Fruit fly (Drosophila melanogaster) whole organism, embryonic: Measurements from ENCODE around the gene Psn.

Source experiments
- Ada2b ChIP-seq: fragments of 200-800 bp; sonication (Bioruptor generic); IDR thresholded peaks from 2 replicates; pipeline ENCODE4 v1.3.6; 2022; ENCODE audit warnings: missing biosample characterization, missing genetic modification characterization
- Bgb ChIP-seq: fragments of 200-800 bp; sonication (Bioruptor generic); IDR thresholded peaks from 2 replicates; pipeline ENCODE4 v1.3.6; 2022; ENCODE audit warnings: missing biosample characterization, missing genetic modification characterization; ENCODE audit not compliant: partially characterized antibody
- CG10147 ChIP-seq: fragments of 200-800 bp; sonication (Bioruptor generic); optimal IDR thresholded peaks from 2 replicates; lab custom pipeline; 2019; ENCODE audit warnings: missing biosample characterization, mild to moderate bottlenecking, missing genetic modification characterization, moderate library complexity
- CG10209 ChIP-seq: fragments of 200-800 bp; sonication (Bioruptor generic); optimal IDR thresholded peaks from 3 replicates; lab custom pipeline; 2017; ENCODE audit warnings: missing biosample characterization, mild to moderate bottlenecking, missing genetic modification characterization, missing genetic modification reagents
- CG10321 ChIP-seq: fragments of 200-800 bp; sonication (Bioruptor generic); IDR thresholded peaks from 2 replicates; pipeline ENCODE4 v1.3.6; 2022; ENCODE audit warnings: missing biosample characterization, missing genetic modification characterization
- CG10543 ChIP-seq: fragments of 200-800 bp; sonication (Bioruptor generic); optimal IDR thresholded peaks from 3 replicates; lab custom pipeline; 2017; ENCODE audit warnings: missing biosample characterization, mild to moderate bottlenecking, missing genetic modification characterization, moderate library complexity
- CG10654 ChIP-seq: fragments of 200-800 bp; sonication (Bioruptor generic); optimal IDR thresholded peaks from 2 replicates; lab custom pipeline; 2016; ENCODE audit warnings: missing biosample characterization, missing genetic modification characterization
- CG11696 ChIP-seq: fragments of 200-800 bp; sonication (Bioruptor generic); IDR thresholded peaks from 2 replicates; pipeline ENCODE4 v1.3.6; 2022; ENCODE audit warnings: missing biosample characterization, missing genetic modification characterization
- CG12299 ChIP-seq: fragments of 200-800 bp; sonication (Bioruptor generic); optimal IDR thresholded peaks from 2 replicates; lab custom pipeline; 2018; ENCODE audit warnings: missing biosample characterization, mild to moderate bottlenecking, missing genetic modification characterization
- CG12391 ChIP-seq: fragments of 200-800 bp; sonication (Bioruptor generic); optimal IDR thresholded peaks from 3 replicates; lab custom pipeline; 2018; ENCODE audit warnings: missing biosample characterization, mild to moderate bottlenecking, missing genetic modification characterization, moderate library complexity
- CG13775 ChIP-seq: fragments of 200-800 bp; sonication (Bioruptor generic); optimal IDR thresholded peaks from 3 replicates; lab custom pipeline; 2017; ENCODE audit warnings: missing biosample characterization, mild to moderate bottlenecking, missing genetic modification characterization
- CG13894 ChIP-seq: fragments of 200-800 bp; sonication (Bioruptor generic); optimal IDR thresholded peaks from 3 replicates; lab custom pipeline; 2018; ENCODE audit warnings: missing biosample characterization, mild to moderate bottlenecking, missing genetic modification characterization, moderate library complexity
- CG15601 ChIP-seq: fragments of 200-800 bp; sonication (Bioruptor generic); optimal IDR thresholded peaks from 3 replicates; lab custom pipeline; 2019; ENCODE audit warnings: missing biosample characterization, mild to moderate bottlenecking, missing genetic modification characterization, moderate library complexity
- CG15696 ChIP-seq: fragments of 200-800 bp; sonication (Bioruptor generic); optimal IDR thresholded peaks from 2 replicates; lab custom pipeline; 2019; ENCODE audit warnings: missing biosample characterization, mild to moderate bottlenecking, missing genetic modification characterization, moderate library complexity
- CG1647 ChIP-seq: fragments of 200-800 bp; sonication (Bioruptor generic); optimal IDR thresholded peaks from 3 replicates; lab custom pipeline; 2016; ENCODE audit warnings: missing biosample characterization, missing genetic modification characterization
- CG17829 ChIP-seq: fragments of 200-800 bp; optimal IDR thresholded peaks from 2 replicates; lab custom pipeline; 2019; ENCODE audit warnings: missing biosample characterization, mild to moderate bottlenecking, missing genetic modification characterization, moderate library complexity
- CG2116 ChIP-seq: fragments of 200-800 bp; sonication (Bioruptor generic); optimal IDR thresholded peaks from 3 replicates; lab custom pipeline; 2018; ENCODE audit warnings: missing biosample characterization, mild to moderate bottlenecking, missing genetic modification characterization
- CG42726 ChIP-seq: fragments of 200-800 bp; sonication (Bioruptor generic); IDR thresholded peaks from 2 replicates; pipeline ENCODE4 v1.3.6; 2022; ENCODE audit warnings: missing biosample characterization, missing genetic modification characterization; ENCODE audit not compliant: partially characterized antibody
- CG6683 ChIP-seq: fragments of 200-800 bp; sonication (Bioruptor generic); optimal IDR thresholded peaks from 2 replicates; lab custom pipeline; 2017; ENCODE audit warnings: missing biosample characterization, mild to moderate bottlenecking, missing genetic modification characterization, missing genetic modification reagents
- CG6813 ChIP-seq: fragments of 200-800 bp; sonication (Bioruptor generic); optimal IDR thresholded peaks from 2 replicates; lab custom pipeline; 2017; ENCODE audit warnings: missing biosample characterization, missing genetic modification characterization, mild to moderate bottlenecking, moderate library complexity, missing genetic modification reagents
- CG8765 ChIP-seq: fragments of 200-800 bp; sonication (Bioruptor generic); IDR thresholded peaks from 2 replicates; pipeline ENCODE4 v1.3.6; 2022; ENCODE audit warnings: missing biosample characterization, missing genetic modification characterization
- D ChIP-seq, 2 experiments: fragments of 200-800 bp in 1 of 2; fragments of >200 bp in 1 of 2; sonication (Bioruptor generic) in 1 of 2; optimal IDR thresholded peaks; 2 replicates in 1 of 2; 3 replicates in 1 of 2; lab custom pipeline; 2017; ENCODE audit warnings: mild to moderate bottlenecking in 1 of 2, missing biosample characterization in 1 of 2, missing genetic modification characterization in 1 of 2, missing genetic modification reagents in 1 of 2
- D19B ChIP-seq: fragments of 200-800 bp; sonication (Bioruptor generic); optimal IDR thresholded peaks from 2 replicates; lab custom pipeline; 2017; ENCODE audit warnings: missing biosample characterization, mild to moderate bottlenecking, missing genetic modification characterization
- Drgx ChIP-seq: fragments of 200-800 bp; sonication (Bioruptor generic); IDR thresholded peaks from 2 replicates; pipeline ENCODE4 v1.3.6; 2022; ENCODE audit warnings: missing biosample characterization, missing genetic modification characterization
- HLH3B ChIP-seq: fragments of 200-800 bp; sonication (Bioruptor generic); IDR thresholded peaks from 2 replicates; pipeline ENCODE4 v1.3.6; 2022; ENCODE audit warnings: missing biosample characterization, missing genetic modification characterization
- Hr3 ChIP-seq: fragments of 200-800 bp; sonication (Bioruptor generic); optimal IDR thresholded peaks from 3 replicates; lab custom pipeline; 2016; ENCODE audit warnings: missing biosample characterization, missing genetic modification characterization
- Lpt ChIP-seq: fragments of >200 bp; optimal IDR thresholded peaks from 2 replicates; lab custom pipeline; 2018; ENCODE audit warnings: missing biosample characterization, missing genetic modification characterization
- MTF-1 ChIP-seq: fragments of 200-800 bp; sonication (Bioruptor generic); optimal IDR thresholded peaks from 2 replicates; lab custom pipeline; 2018; ENCODE audit warnings: missing biosample characterization, mild to moderate bottlenecking, missing genetic modification characterization, borderline replicate concordance
- Nf-YC ChIP-seq: fragments of 200-800 bp; optimal IDR thresholded peaks from 3 replicates; lab custom pipeline; 2019; ENCODE audit warnings: missing biosample characterization, mild to moderate bottlenecking, missing genetic modification characterization, moderate library complexity
- Sin3A ChIP-seq: fragments of >200 bp; optimal IDR thresholded peaks from 2 replicates; lab custom pipeline; 2018
- Stat92E ChIP-seq, 3 experiments: fragments of >200 bp in 2 of 3; fragments of 200-800 bp in 1 of 3; sonication (Bioruptor generic) in 1 of 3; optimal IDR thresholded peaks; 2 replicates each; lab custom pipeline; 2017 to 2019; ENCODE audit warnings: missing biosample characterization in 3 of 3, missing genetic modification characterization in 3 of 3, mild to moderate bottlenecking in 1 of 3, moderate library complexity in 1 of 3
- Xrp1 ChIP-seq: fragments of 200-800 bp; sonication (Bioruptor generic); IDR thresholded peaks from 2 replicates; pipeline ENCODE4 v1.3.6; 2022; ENCODE audit warnings: missing biosample characterization, missing genetic modification characterization
- ap ChIP-seq: fragments of 200-800 bp; sonication (Bioruptor generic); IDR thresholded peaks from 2 replicates; pipeline ENCODE4 v1.3.6; 2022; ENCODE audit warnings: missing biosample characterization, missing genetic modification characterization
- az2 ChIP-seq: fragments of 200-800 bp; sonication (Bioruptor generic); optimal IDR thresholded peaks from 3 replicates; lab custom pipeline; 2016; ENCODE audit warnings: missing biosample characterization, missing genetic modification characterization
- cad ChIP-seq: fragments of >200 bp; optimal IDR thresholded peaks from 2 replicates; lab custom pipeline; 2017; ENCODE audit warnings: missing biosample characterization, missing genetic modification characterization
- cas ChIP-seq: fragments of 200-800 bp; sonication (Bioruptor generic); IDR thresholded peaks from 2 replicates; pipeline ENCODE4 v1.3.6; 2022; ENCODE audit warnings: missing biosample characterization, missing genetic modification characterization
- crp ChIP-seq, 2 experiments: fragments of 200-800 bp; sonication (Bioruptor generic); optimal IDR thresholded peaks; 2 replicates in 1 of 2; 3 replicates in 1 of 2; lab custom pipeline; 2017; ENCODE audit warnings: missing biosample characterization in 2 of 2, missing genetic modification characterization in 2 of 2, mild to moderate bottlenecking in 1 of 2, moderate library complexity in 1 of 2
- dmrt99B ChIP-seq: fragments of 200-800 bp; sonication (Bioruptor generic); optimal IDR thresholded peaks from 2 replicates; lab custom pipeline; 2018; ENCODE audit warnings: missing biosample characterization, mild to moderate bottlenecking, missing genetic modification characterization, moderate library complexity
- fd96Cb ChIP-seq: fragments of 200-800 bp; sonication (Bioruptor generic); optimal IDR thresholded peaks from 2 replicates; lab custom pipeline; 2018; ENCODE audit warnings: missing biosample characterization, mild to moderate bottlenecking, missing genetic modification characterization, moderate library complexity
- gsb-n ChIP-seq: fragments of 200-800 bp; sonication (Bioruptor generic); optimal IDR thresholded peaks from 3 replicates; lab custom pipeline; 2018; ENCODE audit warnings: missing biosample characterization, mild to moderate bottlenecking, missing genetic modification characterization
- nmo ChIP-seq: fragments of 200-800 bp; sonication (Bioruptor generic); optimal IDR thresholded peaks from 2 replicates; lab custom pipeline; 2018; ENCODE audit warnings: missing biosample characterization, mild to moderate bottlenecking, missing genetic modification characterization, moderate library complexity
- p53 ChIP-seq: fragments of 200-800 bp; sonication (Bioruptor generic); optimal IDR thresholded peaks from 2 replicates; lab custom pipeline; 2016; ENCODE audit warnings: missing biosample characterization, missing genetic modification characterization
- pan ChIP-seq, 4 experiments: fragments of >200 bp in 3 of 4; fragments of 200-800 bp in 1 of 4; sonication (Bioruptor generic) in 1 of 4; optimal IDR thresholded peaks in 3 of 4; IDR thresholded peaks in 1 of 4; 2 replicates each; pipeline versions ENCODE4 v1.3.6 to Lab custom; 2017 to 2022; ENCODE audit warnings: missing biosample characterization in 2 of 4, missing genetic modification characterization in 2 of 4, mixed read lengths in 1 of 4
- sim ChIP-seq: fragments of 200-800 bp; sonication (Bioruptor generic); IDR thresholded peaks from 2 replicates; pipeline ENCODE4 v1.3.6; 2022; ENCODE audit warnings: missing biosample characterization, missing genetic modification characterization
- slou ChIP-seq: fragments of 200-800 bp; sonication (Bioruptor generic); optimal IDR thresholded peaks from 3 replicates; lab custom pipeline; 2016; ENCODE audit warnings: missing biosample characterization, missing genetic modification characterization
- tgo ChIP-seq: fragments of 200-800 bp; sonication (Bioruptor generic); IDR thresholded peaks from 3 replicates; pipeline ENCODE4 v1.3.6; 2022; ENCODE audit warnings: missing biosample characterization, missing genetic modification characterization
- tin ChIP-seq: fragments of 200-800 bp; sonication (Bioruptor generic); optimal IDR thresholded peaks from 3 replicates; lab custom pipeline; 2016; ENCODE audit warnings: missing biosample characterization, missing genetic modification characterization

Psn gene

dm6 chr3L:20384086-20384810 lies 48.0 kb upstream of the Psn start, which contains the start of the genes CG5498 and fbl (continued):
- TF ChIP-seq CG17829 (tag; lab: Kevin White, UChicago) (peak; percentile 74), CG2116 (GFP tag; lab: Kevin White, UChicago) (peak; percentile 76), Sin3A (no peak), dmrt99B (tag; lab: Kevin White, UChicago) (peak; percentile 62), CG6813 (GFP tag; lab: Kevin White, UChicago) (no peak), Drgx (GFP tag; lab: Robert Waterston, UW) (peak; percentile 62), CG15696 (tag; lab: Kevin White, UChicago) (peak; percentile 61), tin (GFP tag; lab: Kevin White, UChicago) (peak; percentile 46), CG1647 (GFP tag; lab: Kevin White, UChicago) (peak; percentile 31), p53 (GFP tag; lab: Kevin White, UChicago) (no peak), Ada2b (GFP tag; lab: Robert Waterston, UW) (no peak), CG10147 (GFP tag; lab: Kevin White, UChicago) (peak; percentile 36), cas (GFP tag; lab: Robert Waterston, UW) (no peak), Bgb (GFP tag; lab: Robert Waterston, UW) (no peak), CG10321 (GFP tag; lab: Robert Waterston, UW) (0 out of 2 replicates have a peak, but pooled peaks have one; percentile 13), Nf-YC (tag; lab: Kevin White, UChicago) (peak; percentile 68), CG10543 (GFP tag; lab: Kevin White, UChicago) (peak; percentile 74), D19B (peak; percentile 35), ap (GFP tag; lab: Robert Waterston, UW) (no peak), Stat92E (GFP tag; optimal IDR thresholded peaks at IDR 0.05; lab: Kevin White, UChicago) (no peak), nmo (peak; percentile 72), Lpt (GFP tag; lab: Kevin White, UChicago) (no peak), CG6683 (GFP tag; lab: Kevin White, UChicago) (peak; percentile 42), HLH3B (GFP tag; lab: Robert Waterston, UW) (no peak), gsb-n (peak; percentile 62), D (optimal IDR thresholded peaks at IDR 0.05; lab: Kevin White, UChicago) (no peak), D (GFP tag; optimal IDR thresholded peaks at IDR 0.05; lab: Kevin White, UChicago) (peak; percentile 41), tgo (GFP tag; lab: Robert Waterston, UW) (peak; percentile 27; the same call in 1 of the 3 replicates), CG15601 (tag; lab: Kevin White, UChicago) (peak; percentile 56), Hr3 (peak; percentile 64), Xrp1 (GFP tag; lab: Robert Waterston, UW) (peak; percentile 54; the same call in 1 of the 2 replicates), cad (GFP tag; lab: Kevin White, UChicago) (no peak), CG12299 (tag; lab: Kevin White, UChicago) (no peak), slou (GFP tag; lab: Kevin White, UChicago) (peak; percentile 20), crp (GFP tag; optimal IDR thresholded peaks at IDR 0.05; lab: Kevin White, UChicago) (peak; percentile 21 to 88), CG13775 (peak; percentile 75), CG12391 (tag; lab: Kevin White, UChicago) (peak; percentile 80), MTF-1 (no peak), CG10654 (GFP tag; lab: Kevin White, UChicago) (peak; percentile 62), fd96Cb (tag; lab: Kevin White, UChicago) (peak; percentile 39), pan (optimal IDR thresholded peaks at IDR 0.05; lab: Kevin White, UChicago) (no peak), pan (GFP tag; optimal IDR thresholded peaks at IDR 0.05 in 1 of 2, IDR thresholded peaks at IDR 0.05 in 1 of 2) (peak in 1 of 2 experiments; percentile 46), CG11696 (GFP tag; lab: Robert Waterston, UW) (no peak), CG42726 (GFP tag; lab: Robert Waterston, UW) (0 out of 2 replicates have a peak, but pooled peaks have one; percentile 15), CG8765 (GFP tag; lab: Robert Waterston, UW) (no peak), az2 (peak; percentile 55), sim (GFP tag; lab: Robert Waterston, UW) (no peak), CG10209 (peak; percentile 45), CG13894 (tag; lab: Kevin White, UChicago) (peak; percentile 63)
